Fruit fly (Drosophila melanogaster) whole organism, pupa: ENCODE results near the gene Sur.

ENCODE experiments used
- CG10348 ChIP-seq: fragments of 200-800 bp; sonication (Bioruptor generic); IDR thresholded peaks from 2 replicates; pipeline ENCODE4 v1.3.6; 2022; ENCODE audit warnings: missing biosample characterization, missing genetic modification characterization
- CG12605 ChIP-seq: fragments of 200-800 bp; sonication (Bioruptor generic); IDR thresholded peaks from 2 replicates; pipeline ENCODE4 v1.3.6; 2022; ENCODE audit warnings: missing biosample characterization, missing genetic modification characterization
- CG13204 ChIP-seq: fragments of 200-800 bp; sonication (Bioruptor generic); optimal IDR thresholded peaks from 2 replicates; lab custom pipeline; 2018; ENCODE audit warnings: missing biosample characterization, mild to moderate bottlenecking, missing genetic modification characterization, moderate library complexity
- CG14655 ChIP-seq: fragments of 200-800 bp; sonication (Bioruptor generic); optimal IDR thresholded peaks from 3 replicates; lab custom pipeline; 2017; ENCODE audit warnings: mild to moderate bottlenecking, missing biosample characterization, missing genetic modification reagents, missing genetic modification characterization
- CG15710 ChIP-seq: fragments of 200-800 bp; sonication (Bioruptor generic); optimal IDR thresholded peaks from 2 replicates; lab custom pipeline; 2018; ENCODE audit warnings: missing biosample characterization, mild to moderate bottlenecking, missing genetic modification characterization, moderate library complexity
- CG17806 ChIP-seq: fragments of 200-800 bp; sonication (Bioruptor generic); optimal IDR thresholded peaks from 2 replicates; lab custom pipeline; 2018; ENCODE audit warnings: missing biosample characterization, mild to moderate bottlenecking, missing genetic modification characterization, moderate library complexity
- CG32121 ChIP-seq: fragments of 200-800 bp; sonication (Bioruptor generic); IDR thresholded peaks from 2 replicates; pipeline ENCODE4 v1.3.6; 2022; ENCODE audit warnings: missing biosample characterization, missing genetic modification characterization
- CG34367 ChIP-seq: fragments of 200-800 bp; sonication (Bioruptor generic); optimal IDR thresholded peaks from 2 replicates; lab custom pipeline; 2018; ENCODE audit warnings: missing biosample characterization, mild to moderate bottlenecking, missing genetic modification characterization
- CG4496 ChIP-seq: fragments of 200-800 bp; sonication (Bioruptor generic); IDR thresholded peaks from 3 replicates; pipeline ENCODE4 v1.3.6; 2022; ENCODE audit warnings: missing biosample characterization, missing genetic modification characterization
- CG8159 ChIP-seq: fragments of 200-800 bp; sonication (Bioruptor generic); optimal IDR thresholded peaks from 3 replicates; lab custom pipeline; 2018; ENCODE audit warnings: missing biosample characterization, mild to moderate bottlenecking, missing genetic modification characterization, moderate library complexity
- CG8301 ChIP-seq: fragments of 200-800 bp; sonication (Bioruptor generic); optimal IDR thresholded peaks from 2 replicates; lab custom pipeline; 2018; ENCODE audit warnings: missing biosample characterization, mild to moderate bottlenecking, missing genetic modification characterization
- CG9948 ChIP-seq: fragments of 200-800 bp; sonication (Bioruptor generic); optimal IDR thresholded peaks from 2 replicates; lab custom pipeline; 2018; ENCODE audit warnings: missing biosample characterization, mild to moderate bottlenecking, missing genetic modification characterization, moderate library complexity
- D1 ChIP-seq: fragments of 200-800 bp; sonication (Bioruptor generic); optimal IDR thresholded peaks from 2 replicates; lab custom pipeline; 2018; ENCODE audit warnings: missing biosample characterization, mild to moderate bottlenecking, missing genetic modification characterization, moderate library complexity
- EcR ChIP-seq: fragments of 200-800 bp; sonication (Bioruptor generic); optimal IDR thresholded peaks from 3 replicates; lab custom pipeline; 2019; ENCODE audit warnings: missing biosample characterization, missing genetic modification characterization, mild to moderate bottlenecking, moderate library complexity, missing genetic modification reagents
- Ets98B ChIP-seq: fragments of 200-800 bp; sonication (Bioruptor generic); IDR thresholded peaks from 2 replicates; pipeline ENCODE4 v1.3.6; 2022; ENCODE audit warnings: missing biosample characterization, missing genetic modification characterization
- Pif1A ChIP-seq: fragments of 200-800 bp; sonication (Bioruptor generic); optimal IDR thresholded peaks from 3 replicates; lab custom pipeline; 2016; ENCODE audit warnings: missing biosample characterization, missing genetic modification characterization
- Pif1B ChIP-seq: fragments of 200-800 bp; sonication (Bioruptor generic); optimal IDR thresholded peaks from 3 replicates; lab custom pipeline; 2016; ENCODE audit warnings: missing biosample characterization, missing genetic modification characterization
- Snoo ChIP-seq: fragments of 200-800 bp; sonication (Bioruptor generic); optimal IDR thresholded peaks from 3 replicates; lab custom pipeline; 2017; ENCODE audit warnings: missing biosample characterization, mild to moderate bottlenecking, missing genetic modification characterization, inconsistent platforms
- fd96Ca ChIP-seq: fragments of 200-800 bp; sonication (Bioruptor generic); IDR thresholded peaks from 3 replicates; pipeline ENCODE4 v1.3.6; 2022; ENCODE audit warnings: missing biosample characterization, missing genetic modification characterization
- gl ChIP-seq: fragments of 200-800 bp; sonication (Bioruptor generic); optimal IDR thresholded peaks from 2 replicates; lab custom pipeline; 2018; ENCODE audit warnings: missing biosample characterization, mild to moderate bottlenecking, missing genetic modification characterization
- rn ChIP-seq: fragments of 200-800 bp; sonication (Bioruptor generic); IDR thresholded peaks from 2 replicates; pipeline ENCODE4 v1.3.6; 2022; ENCODE audit warnings: missing biosample characterization, missing genetic modification characterization

Gene Sur

dm6 chr2L:10144236-10144953 lies 54.5 kb downstream of the Sur start, which contains the start of gene CG4839:
Gene CG4839, plus strand, starts transcription at chr2L:10144776.
- TF ChIP-seq Pif1A (GFP tag; lab: Kevin White, UChicago), result peak; percentile 34
- no peak for TF ChIP-seq D1 (tag; lab: Kevin White, UChicago)
- TF ChIP-seq CG4496 (GFP tag; lab: Robert Waterston, UW), result no peak
- TF ChIP-seq CG34367, result no peak
- peak; percentile 26 for TF ChIP-seq Snoo (tag; lab: Kevin White, UChicago)
- TF ChIP-seq EcR (GFP tag; lab: Kevin White, UChicago), result no peak
- TF ChIP-seq CG8159 (tag; lab: Kevin White, UChicago), result no peak
- TF ChIP-seq CG14655 (GFP tag; lab: Kevin White, UChicago), result no peak
- TF ChIP-seq CG13204 (GFP tag; lab: Kevin White, UChicago), result no peak
- no peak for TF ChIP-seq fd96Ca (GFP tag; lab: Robert Waterston, UW)
- TF ChIP-seq CG12605 (GFP tag; lab: Robert Waterston, UW), result no peak
- TF ChIP-seq CG32121 (GFP tag; lab: Robert Waterston, UW), result no peak
- TF ChIP-seq CG9948 (tag; lab: Kevin White, UChicago), result no peak
- no peak for TF ChIP-seq CG17806 (tag; lab: Kevin White, UChicago)
- TF ChIP-seq CG15710 (tag; lab: Kevin White, UChicago), result no peak
- TF ChIP-seq CG10348 (GFP tag; lab: Robert Waterston, UW), result no peak
- no peak for TF ChIP-seq rn (GFP tag; lab: Robert Waterston, UW)
- no peak for TF ChIP-seq Ets98B (GFP tag; lab: Robert Waterston, UW)
- TF ChIP-seq CG8301 (tag; lab: Kevin White, UChicago), result no peak
- TF ChIP-seq gl, result no peak
- TF ChIP-seq Pif1B (GFP tag; lab: Kevin White, UChicago), result peak; percentile 12

dm6 chr2L:10143334-10143733 lies 55.6 kb downstream of the Sur start:
- peak; percentile 34 for TF ChIP-seq CG8301 (tag; lab: Kevin White, UChicago)
- TF ChIP-seq Snoo (tag; lab: Kevin White, UChicago), result peak; percentile 55
- no peak for TF ChIP-seq CG13204 (GFP tag; lab: Kevin White, UChicago)
- peak; percentile 53; the same call in 1 of the 3 replicates for TF ChIP-seq fd96Ca (GFP tag; lab: Robert Waterston, UW)
- TF ChIP-seq CG4496 (GFP tag; lab: Robert Waterston, UW), result peak; percentile 80; the same call in 2 of the 3 replicates
- no peak for TF ChIP-seq CG9948 (tag; lab: Kevin White, UChicago)
- TF ChIP-seq CG8159 (tag; lab: Kevin White, UChicago), result peak; percentile 21
- TF ChIP-seq CG14655 (GFP tag; lab: Kevin White, UChicago), result peak; percentile 35
- no peak for TF ChIP-seq CG32121 (GFP tag; lab: Robert Waterston, UW)
- TF ChIP-seq EcR (GFP tag; lab: Kevin White, UChicago), result no peak
